Worm (Caenorhabditis elegans) whole organism, L2 larva: ENCODE data around the gene pfk-1.2.

Experiments used
- lin-11 ChIP-seq: fragments of 150-350 bp; sonication (generic microtip); optimal IDR thresholded peaks from 2 replicates; lab custom pipeline; 2014; ENCODE audit warnings: missing biosample characterization, missing genetic modification characterization, inconsistent platforms, mixed read lengths
- nhr-11 ChIP-seq: fragments of 150-350 bp; optimal IDR thresholded peaks from 2 replicates; lab custom pipeline; 2014; ENCODE audit warnings: missing biosample characterization, missing genetic modification characterization
- nhr-12 ChIP-seq: fragments of 150-350 bp; optimal IDR thresholded peaks from 2 replicates; lab custom pipeline; 2014; ENCODE audit warnings: missing biosample characterization, missing genetic modification characterization
- nhr-77 ChIP-seq: fragments of 150-350 bp; optimal IDR thresholded peaks from 2 replicates; lab custom pipeline; 2014; ENCODE audit warnings: missing biosample characterization, missing genetic modification characterization
- unc-39 ChIP-seq: fragments of 150-350 bp; optimal IDR thresholded peaks from 2 replicates; lab custom pipeline; 2014; ENCODE audit warnings: missing biosample characterization, missing genetic modification characterization

DNA sequence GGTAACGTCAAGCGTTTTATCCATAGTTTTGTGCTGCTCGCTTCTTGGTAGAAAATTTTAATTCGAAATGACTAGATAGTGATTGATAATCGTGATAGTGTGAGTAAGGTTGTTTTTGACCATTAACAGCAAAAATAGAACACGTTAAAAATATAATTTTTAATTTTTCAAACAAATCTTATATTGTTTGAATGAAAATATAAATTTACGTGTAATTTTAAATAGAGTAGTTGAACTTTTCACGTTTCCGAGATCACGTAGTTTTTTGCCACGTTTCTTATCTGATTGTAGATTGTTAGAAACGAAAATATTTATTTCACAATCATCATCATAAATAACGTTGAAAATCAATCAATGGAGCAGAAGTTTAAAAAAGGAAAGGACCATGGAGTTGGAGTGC is at the start of gene pfk-1.2, which contains the start of gene C50F4.10:
- TF ChIP-seq nhr-77 (tag; lab: Kevin White, UChicago), result no peak
- no peak for TF ChIP-seq nhr-11 (tag; lab: Kevin White, UChicago)
- TF ChIP-seq nhr-12 (tag; lab: Kevin White, UChicago), result no peak
- no peak for TF ChIP-seq unc-39
- no peak for TF ChIP-seq lin-11 (tag; lab: Kevin White, UChicago)
